Fruit fly (Drosophila melanogaster) whole organism, embryonic: ENCODE results near the gene CG6951.
A peak's percentile ranks its signal among the peaks of the same experiment; 100 is the strongest.

Source experiments
- CG10147 ChIP-seq: fragments of 200-800 bp; sonication (Bioruptor generic); optimal IDR thresholded peaks from 2 replicates; lab custom pipeline; 2019; ENCODE audit warnings: missing biosample characterization, mild to moderate bottlenecking, missing genetic modification characterization, moderate library complexity
- CG1024 ChIP-seq: fragments of 200-800 bp; sonication (Bioruptor generic); IDR thresholded peaks from 2 replicates; pipeline ENCODE4 v1.3.6; 2022; ENCODE audit warnings: missing biosample characterization, missing genetic modification characterization
- CG11085 ChIP-seq: fragments of 200-800 bp; sonication (Bioruptor generic); IDR thresholded peaks from 2 replicates; pipeline ENCODE4 v1.3.6; 2022; ENCODE audit warnings: missing biosample characterization, missing genetic modification characterization
- CG11560 ChIP-seq: fragments of 200-800 bp; sonication (Bioruptor generic); IDR thresholded peaks from 3 replicates; pipeline ENCODE4 v1.3.6; 2022; ENCODE audit warnings: missing biosample characterization, missing genetic modification characterization
- CG12299 ChIP-seq: fragments of 200-800 bp; sonication (Bioruptor generic); optimal IDR thresholded peaks from 2 replicates; lab custom pipeline; 2018; ENCODE audit warnings: missing biosample characterization, mild to moderate bottlenecking, missing genetic modification characterization
- CG1233 ChIP-seq: fragments of 200-800 bp; sonication (Bioruptor generic); optimal IDR thresholded peaks from 4 replicates; lab custom pipeline; 2018; ENCODE audit warnings: missing biosample characterization, mild to moderate bottlenecking, missing genetic modification characterization
- CG12942 ChIP-seq: fragments of 200-800 bp; sonication (Bioruptor generic); optimal IDR thresholded peaks from 3 replicates; lab custom pipeline; 2016; ENCODE audit warnings: missing biosample characterization, missing genetic modification characterization
- CG15479 ChIP-seq: fragments of 200-800 bp; sonication (Bioruptor generic); optimal IDR thresholded peaks from 3 replicates; lab custom pipeline; 2019; ENCODE audit warnings: missing biosample characterization, mild to moderate bottlenecking, missing genetic modification characterization, moderate library complexity
- CG1602 ChIP-seq: fragments of 200-800 bp; sonication (Bioruptor generic); optimal IDR thresholded peaks from 3 replicates; lab custom pipeline; 2016; ENCODE audit warnings: missing biosample characterization, missing genetic modification characterization
- CG17385 ChIP-seq: fragments of 200-800 bp; sonication (Bioruptor generic); optimal IDR thresholded peaks from 3 replicates; lab custom pipeline; 2018; ENCODE audit warnings: missing biosample characterization, mild to moderate bottlenecking, missing genetic modification characterization
- CG1832 ChIP-seq: fragments of 200-800 bp; sonication (Bioruptor generic); optimal IDR thresholded peaks from 2 replicates; lab custom pipeline; 2017; ENCODE audit warnings: missing biosample characterization, mild to moderate bottlenecking, missing genetic modification characterization, inconsistent platforms
- CG18476 ChIP-seq: fragments of 200-800 bp; sonication (Bioruptor generic); optimal IDR thresholded peaks from 2 replicates; lab custom pipeline; 2016; ENCODE audit warnings: missing biosample characterization, mild to moderate bottlenecking, missing genetic modification characterization
- CG4328 ChIP-seq: fragments of 200-800 bp; sonication (Bioruptor generic); optimal IDR thresholded peaks from 3 replicates; lab custom pipeline; 2017; ENCODE audit warnings: missing biosample characterization, missing genetic modification reagents, missing genetic modification characterization
- CTCF ChIP-seq: fragments of 200-800 bp; sonication (Bioruptor generic); optimal IDR thresholded peaks from 2 replicates; lab custom pipeline; 2017; ENCODE audit warnings: missing biosample characterization, mild to moderate bottlenecking, missing genetic modification characterization, moderate library complexity
- D ChIP-seq, 2 experiments: fragments of 200-800 bp in 1 of 2; fragments of >200 bp in 1 of 2; sonication (Bioruptor generic) in 1 of 2; optimal IDR thresholded peaks; 2 replicates in 1 of 2; 3 replicates in 1 of 2; lab custom pipeline; 2017; ENCODE audit warnings: mild to moderate bottlenecking in 1 of 2, missing biosample characterization in 1 of 2, missing genetic modification characterization in 1 of 2, missing genetic modification reagents in 1 of 2
- Dip2 ChIP-seq: fragments of 200-800 bp; sonication (Bioruptor generic); IDR thresholded peaks from 2 replicates; pipeline ENCODE4 v1.3.6; 2022; ENCODE audit warnings: missing biosample characterization, missing genetic modification characterization
- GATAe ChIP-seq: fragments of 200-800 bp; sonication (Bioruptor generic); conservative IDR thresholded peaks from 2 replicates; pipeline ENCODE4 v1.3.6; 2022; ENCODE audit warnings: missing biosample characterization, missing genetic modification characterization
- Gug ChIP-seq: fragments of 200-800 bp; sonication (Bioruptor generic); IDR thresholded peaks from 4 replicates; pipeline ENCODE4 v1.3.6; 2022; ENCODE audit warnings: missing biosample characterization, missing genetic modification characterization
- HLH4C ChIP-seq: fragments of 200-800 bp; sonication (Bioruptor generic); IDR thresholded peaks from 3 replicates; pipeline ENCODE4 v1.3.6; 2022; ENCODE audit warnings: missing biosample characterization, missing genetic modification characterization; ENCODE audit not compliant: partially characterized antibody
- Hr3 ChIP-seq: fragments of 200-800 bp; sonication (Bioruptor generic); optimal IDR thresholded peaks from 3 replicates; lab custom pipeline; 2016; ENCODE audit warnings: missing biosample characterization, missing genetic modification characterization
- Hr39 ChIP-seq: fragments of >200 bp; optimal IDR thresholded peaks from 2 replicates; lab custom pipeline; 2017
- Hr78 ChIP-seq, 2 experiments: fragments of 200-800 bp in 1 of 2; fragments of >200 bp in 1 of 2; sonication (Bioruptor generic) in 1 of 2; optimal IDR thresholded peaks; 2 replicates each; lab custom pipeline; 2017 to 2019; ENCODE audit warnings: missing biosample characterization in 2 of 2, missing genetic modification characterization in 2 of 2, mild to moderate bottlenecking in 1 of 2, moderate library complexity in 1 of 2
- MESR4 ChIP-seq: fragments of 200-800 bp; sonication (Bioruptor generic); optimal IDR thresholded peaks from 2 replicates; lab custom pipeline; 2018; ENCODE audit warnings: missing biosample characterization, mild to moderate bottlenecking, missing genetic modification characterization, moderate library complexity
- Mad ChIP-seq: fragments of 200-800 bp; sonication (Bioruptor generic); optimal IDR thresholded peaks from 2 replicates; lab custom pipeline; 2016; ENCODE audit warnings: missing biosample characterization, missing genetic modification characterization
- Med ChIP-seq: fragments of 200-800 bp; sonication (Bioruptor generic); peaks from one replicate; lab custom pipeline; 2016; ENCODE audit warnings: missing biosample characterization, missing genetic modification characterization, mild to moderate bottlenecking, inconsistent platforms, moderate library complexity
- Oaz ChIP-seq: fragments of 200-800 bp; sonication (Bioruptor generic); IDR thresholded peaks from 2 replicates; pipeline ENCODE4 v1.3.6; 2022; ENCODE audit warnings: missing biosample characterization, missing genetic modification characterization
- Oli ChIP-seq: fragments of 200-800 bp; sonication (Bioruptor generic); optimal IDR thresholded peaks from 2 replicates; lab custom pipeline; 2018; ENCODE audit warnings: missing biosample characterization, mild to moderate bottlenecking, missing genetic modification characterization, moderate library complexity
- Pdp1 ChIP-seq, 2 experiments: fragments of 200-800 bp; sonication (Bioruptor generic); optimal IDR thresholded peaks; 3 replicates each; lab custom pipeline; 2016; ENCODE audit warnings: missing biosample characterization in 2 of 2, missing genetic modification characterization in 2 of 2, mild to moderate bottlenecking in 1 of 2, moderate library complexity in 1 of 2
- Ptx1 ChIP-seq: fragments of 200-800 bp; sonication (Bioruptor generic); IDR thresholded peaks from 2 replicates; pipeline ENCODE4 v1.3.6; 2022; ENCODE audit warnings: missing biosample characterization, missing genetic modification characterization
- Trl ChIP-seq, 3 experiments: fragments of >200 bp in 2 of 3; fragments of 200-800 bp in 1 of 3; sonication (Bioruptor generic) in 1 of 3; optimal IDR thresholded peaks; 2 replicates in 1 of 3; 3 replicates in 2 of 3; lab custom pipeline; 2016 to 2017; ENCODE audit warnings: missing biosample characterization in 1 of 3, missing genetic modification characterization in 1 of 3
- ac ChIP-seq: fragments of 200-800 bp; sonication (Bioruptor generic); optimal IDR thresholded peaks from 3 replicates; lab custom pipeline; 2017; ENCODE audit warnings: missing biosample characterization, mild to moderate bottlenecking, missing genetic modification characterization
- btn ChIP-seq: fragments of 200-800 bp; sonication (Bioruptor generic); optimal IDR thresholded peaks from 2 replicates; lab custom pipeline; 2016; ENCODE audit warnings: missing biosample characterization, missing genetic modification characterization
- caup ChIP-seq: fragments of 200-800 bp; sonication (Bioruptor generic); optimal IDR thresholded peaks from 3 replicates; lab custom pipeline; 2017; ENCODE audit warnings: missing biosample characterization, mild to moderate bottlenecking, missing genetic modification characterization, moderate library complexity; ENCODE audit not compliant: severe bottlenecking
- crc ChIP-seq: fragments of 200-800 bp; sonication (Bioruptor generic); optimal IDR thresholded peaks from 2 replicates; lab custom pipeline; 2016; ENCODE audit warnings: missing biosample characterization, missing genetic modification characterization
- dmrt11E ChIP-seq: fragments of 200-800 bp; sonication (Bioruptor generic); optimal IDR thresholded peaks from 3 replicates; lab custom pipeline; 2018; ENCODE audit warnings: missing biosample characterization, mild to moderate bottlenecking, missing genetic modification characterization, moderate library complexity
- gem ChIP-seq: fragments of 200-800 bp; sonication (Bioruptor generic); optimal IDR thresholded peaks from 2 replicates; lab custom pipeline; 2019; ENCODE audit warnings: missing biosample characterization, mild to moderate bottlenecking, missing genetic modification characterization, moderate library complexity
- hth ChIP-seq: fragments of >200 bp; optimal IDR thresholded peaks from 2 replicates; lab custom pipeline; 2017; ENCODE audit warnings: inconsistent platforms
- jigr1 ChIP-seq: fragments of 200-800 bp; sonication (Bioruptor generic); IDR thresholded peaks from 3 replicates; pipeline ENCODE4 v1.3.6; 2022; ENCODE audit warnings: missing biosample characterization, missing genetic modification characterization
- kni ChIP-seq: fragments of 200-800 bp; sonication (Bioruptor generic); optimal IDR thresholded peaks from 3 replicates; lab custom pipeline; 2017; ENCODE audit warnings: mild to moderate bottlenecking, missing biosample characterization, missing genetic modification reagents, missing genetic modification characterization
- knrl ChIP-seq: fragments of 200-800 bp; sonication (Bioruptor generic); IDR thresholded peaks from 3 replicates; pipeline ENCODE4 v1.3.6; 2022; ENCODE audit warnings: missing biosample characterization, missing genetic modification characterization; ENCODE audit not compliant: partially characterized antibody
- nerfin-1 ChIP-seq: fragments of 200-800 bp; sonication (Bioruptor generic); optimal IDR thresholded peaks from 3 replicates; lab custom pipeline; 2019; ENCODE audit warnings: missing biosample characterization, mild to moderate bottlenecking, missing genetic modification characterization, moderate library complexity
- nerfin-2 ChIP-seq: fragments of 200-800 bp; sonication (Bioruptor generic); IDR thresholded peaks from 2 replicates; pipeline ENCODE4 v1.3.6; 2022; ENCODE audit warnings: missing biosample characterization, missing genetic modification characterization; ENCODE audit not compliant: partially characterized antibody
- nom ChIP-seq: fragments of 200-800 bp; sonication (Bioruptor generic); optimal IDR thresholded peaks from 2 replicates; lab custom pipeline; 2017; ENCODE audit warnings: missing biosample characterization, missing genetic modification characterization, mild to moderate bottlenecking, moderate library complexity, missing genetic modification reagents
- oc ChIP-seq: fragments of 200-800 bp; sonication (Bioruptor generic); optimal IDR thresholded peaks from 2 replicates; lab custom pipeline; 2018; ENCODE audit warnings: missing biosample characterization, mild to moderate bottlenecking, missing genetic modification characterization, moderate library complexity
- pzg ChIP-seq: fragments of 200-800 bp; sonication (Bioruptor generic); optimal IDR thresholded peaks from 3 replicates; lab custom pipeline; 2018; ENCODE audit warnings: missing biosample characterization, mild to moderate bottlenecking, missing genetic modification characterization, moderate library complexity
- rib ChIP-seq: fragments of 200-800 bp; sonication (Bioruptor generic); IDR thresholded peaks from 2 replicates; pipeline ENCODE4 v1.3.6; 2022; ENCODE audit warnings: missing biosample characterization, missing genetic modification characterization
- sim ChIP-seq: fragments of 200-800 bp; sonication (Bioruptor generic); IDR thresholded peaks from 2 replicates; pipeline ENCODE4 v1.3.6; 2022; ENCODE audit warnings: missing biosample characterization, missing genetic modification characterization

CG6951 gene

dm6 chr3L:20241987-20242982, 1.2 kb downstream of the CG6951 start (continued):
- TF ChIP-seq dmrt11E (tag; lab: Kevin White, UChicago) (peak; percentile 30), HLH4C (GFP tag; lab: Robert Waterston, UW) (peak; percentile 59; the same call in 1 of the 3 replicates), CG1024 (GFP tag; lab: Robert Waterston, UW) (peak; percentile 69; the same call in 1 of the 2 replicates), CG1233 (peak; percentile 41), gem (tag; lab: Kevin White, UChicago) (peak; percentile 77), rib (no peak), Mad (no peak), crc (GFP tag; lab: Kevin White, UChicago) (no peak), Oaz (peak; percentile 30; the same call in 1 of the 2 replicates), Ptx1 (GFP tag; lab: Robert Waterston, UW) (peak; percentile 50), Trl (optimal IDR thresholded peaks at IDR 0.05; lab: Kevin White, UChicago) (no peak), Trl (GFP tag; optimal IDR thresholded peaks at IDR 0.05; lab: Kevin White, UChicago) (no peak), btn (GFP tag; lab: Kevin White, UChicago) (no peak), CG17385 (GFP tag; lab: Kevin White, UChicago) (peak; percentile 48), CG10147 (GFP tag; lab: Kevin White, UChicago) (peak; percentile 60), Pdp1 (GFP tag; optimal IDR thresholded peaks at IDR 0.05; lab: Kevin White, UChicago) (no peak), MESR4 (GFP tag; lab: Kevin White, UChicago) (peak; percentile 94), GATAe (GFP tag; lab: Robert Waterston, UW) (peak; percentile 30), D (optimal IDR thresholded peaks at IDR 0.05; lab: Kevin White, UChicago) (no peak), D (GFP tag; optimal IDR thresholded peaks at IDR 0.05; lab: Kevin White, UChicago) (peak; percentile 21), CTCF (GFP tag; lab: Kevin White, UChicago) (no peak), CG15479 (GFP tag; lab: Kevin White, UChicago) (no peak), CG1832 (GFP tag; lab: Kevin White, UChicago) (no peak), CG18476 (peak; percentile 18), CG12942 (GFP tag; lab: Kevin White, UChicago) (peak; percentile 13), CG11085 (GFP tag; lab: Robert Waterston, UW) (peak; percentile 20), oc (no peak), Dip2 (GFP tag; lab: Robert Waterston, UW) (no peak), Hr78 (GFP tag; optimal IDR thresholded peaks at IDR 0.05; lab: Kevin White, UChicago) (no peak), Med (GFP tag; lab: Kevin White, UChicago) (peak; percentile 74), nom (no peak), CG1602 (peak; percentile 39), jigr1 (GFP tag; lab: Robert Waterston, UW) (peak; percentile 51; the same call in 2 of the 3 replicates), knrl (GFP tag; lab: Robert Waterston, UW) (peak; percentile 72), Oli (tag; lab: Kevin White, UChicago) (peak; percentile 58), Hr3 (GFP tag; lab: Kevin White, UChicago) (peak; percentile 65), Hr39 (lab: Kevin White, UChicago) (no peak), CG4328 (GFP tag; lab: Kevin White, UChicago) (peak; percentile 51), hth (lab: Kevin White, UChicago) (no peak), sim (GFP tag; lab: Robert Waterston, UW) (0 out of 2 replicates have a peak, but pooled peaks have one; percentile 7), nerfin-1 (peak; percentile 65), caup (GFP tag; lab: Kevin White, UChicago) (peak; percentile 61), Gug (GFP tag; lab: Robert Waterston, UW) (peak; percentile 42; the same call in 3 of the 4 replicates), pzg (GFP tag; lab: Kevin White, UChicago) (peak; percentile 52), kni (GFP tag; lab: Kevin White, UChicago) (no peak), ac (GFP tag; lab: Kevin White, UChicago) (no peak), nerfin-2 (peak; percentile 43), CG12299 (tag; lab: Kevin White, UChicago) (peak; percentile 54), CG11560 (no peak; the same call in 2 of the 3 replicates)
